Worm (Caenorhabditis elegans): Measurements from ENCODE around the gene C39B10.4.

Gene C39B10.4

ce11 chrX:10429203-10429602 is 15.6 kb upstream of the C39B10.4 start:
- TF ChIP-seq nhr-77 (tag; optimal IDR thresholded peaks at IDR 0.05): no peak
- TF ChIP-seq peb-1 (tag; optimal IDR thresholded peaks at IDR 0.05): no peak
- peak; percentile 1 for TF ChIP-seq nhr-129 (tag; optimal IDR thresholded peaks at IDR 0.05)
- peak; percentile 21 for TF ChIP-seq fos-1 (tag; optimal IDR thresholded peaks at IDR 0.05)
- peak; percentile 20 for TF ChIP-seq nhr-25 (tag; optimal IDR thresholded peaks at IDR 0.05)
- no peak for TF ChIP-seq ceh-16 (tag; optimal IDR thresholded peaks at IDR 0.05)
- TF ChIP-seq zag-1 (tag; optimal IDR thresholded peaks at IDR 0.05): no peak

ce11 chrX:10430866-10431265 is 13.9 kb upstream of the C39B10.4 start:
- TF ChIP-seq lin-13 (GFP tag; optimal IDR thresholded peaks at IDR 0.05): no peak
- no peak for TF ChIP-seq alr-1 (tag; optimal IDR thresholded peaks at IDR 0.05)
- peak; percentile 68 for TF ChIP-seq nhr-21 (tag; optimal IDR thresholded peaks at IDR 0.05)
- TF ChIP-seq ztf-1 (GFP tag; conservative IDR thresholded peaks at IDR 0.05): no peak
- peak; percentile 19 for TF ChIP-seq nhr-25 (tag; optimal IDR thresholded peaks at IDR 0.05)
- TF ChIP-seq C34F6.9 (tag; optimal IDR thresholded peaks at IDR 0.05): no peak
- TF ChIP-seq egl-27 (tag; optimal IDR thresholded peaks at IDR 0.05): no peak
- TF ChIP-seq blmp-1 (tag; optimal IDR thresholded peaks at IDR 0.05; ENCODE audit: insufficient read depth): peak; percentile 38
- TF ChIP-seq lsy-2 (tag; optimal IDR thresholded peaks at IDR 0.05): peak in 1 of 2 experiments; percentile 26
- no peak for TF ChIP-seq aly-2 (tag; optimal IDR thresholded peaks at IDR 0.05)
- peak; percentile 47 for TF ChIP-seq mab-5 (tag; optimal IDR thresholded peaks at IDR 0.05)
- TF ChIP-seq zag-1 (tag; optimal IDR thresholded peaks at IDR 0.05): no peak
- no peak for TF ChIP-seq mdl-1 (tag; optimal IDR thresholded peaks at IDR 0.05)
- TF ChIP-seq nhr-11 (tag; optimal IDR thresholded peaks at IDR 0.05): no peak
- TF ChIP-seq peb-1 (tag; optimal IDR thresholded peaks at IDR 0.05): no peak
- TF ChIP-seq Y55F3AM.14 (GFP tag; optimal IDR thresholded peaks at IDR 0.05): no peak
- no peak for TF ChIP-seq mbf-1 (tag; optimal IDR thresholded peaks at IDR 0.05)
- TF ChIP-seq ztf-4 (tag; optimal IDR thresholded peaks at IDR 0.05): no peak
- no peak for TF ChIP-seq ceh-16 (tag; optimal IDR thresholded peaks at IDR 0.05)
- no peak for TF ChIP-seq elt-1 (tag; optimal IDR thresholded peaks at IDR 0.05)
- no peak for TF ChIP-seq unc-62 (GFP tag; optimal IDR thresholded peaks at IDR 0.05)
- TF ChIP-seq gmeb-1 (tag; optimal IDR thresholded peaks at IDR 0.05): peak; percentile 7
- TF ChIP-seq snpc-4 (tag; optimal IDR thresholded peaks at IDR 0.05): no peak
- TF ChIP-seq nhr-10 (tag; optimal IDR thresholded peaks at IDR 0.05): no peak
- no peak for TF ChIP-seq F13H6.1 (tag; optimal IDR thresholded peaks at IDR 0.05)
- TF ChIP-seq crh-2 (tag; optimal IDR thresholded peaks at IDR 0.05): peak; percentile 2
- TF ChIP-seq nhr-237 (tag; optimal IDR thresholded peaks at IDR 0.05): no peak
- TF ChIP-seq sma-3 (GFP tag; optimal IDR thresholded peaks at IDR 0.05): peak; percentile 11
- peak; percentile 24 for TF ChIP-seq unc-55 (GFP tag; optimal IDR thresholded peaks at IDR 0.05)
- TF ChIP-seq ZK546.5 (tag; optimal IDR thresholded peaks at IDR 0.05): no peak
- TF ChIP-seq fos-1 (tag; optimal IDR thresholded peaks at IDR 0.05): peak; percentile 76
- no peak for TF ChIP-seq ztf-11 (tag; optimal IDR thresholded peaks at IDR 0.05)
- no peak for TF ChIP-seq elt-3 (tag; optimal IDR thresholded peaks at IDR 0.05)
- no peak for TF ChIP-seq R02D3.7 (tag; optimal IDR thresholded peaks at IDR 0.05)
- no peak for TF ChIP-seq ceh-82 (tag; optimal IDR thresholded peaks at IDR 0.05)
- no peak for TF ChIP-seq nhr-23 (tag; optimal IDR thresholded peaks at IDR 0.05)
- no peak for TF ChIP-seq ama-1 (optimal IDR thresholded peaks at IDR 0.05)
- no peak for TF ChIP-seq nhr-77 (tag; optimal IDR thresholded peaks at IDR 0.05)
- TF ChIP-seq nhr-12 (tag; optimal IDR thresholded peaks at IDR 0.05): no peak
- no peak for TF ChIP-seq nhr-129 (tag; optimal IDR thresholded peaks at IDR 0.05)
- TF ChIP-seq dmd-4 (tag; optimal IDR thresholded peaks at IDR 0.05): no peak
- TF ChIP-seq lin-39 (tag; optimal IDR thresholded peaks at IDR 0.05): no peak
- no peak for TF ChIP-seq nhr-6 (tag; optimal IDR thresholded peaks at IDR 0.05)
- TF ChIP-seq skn-1 (tag; optimal IDR thresholded peaks at IDR 0.05): no peak
- TF ChIP-seq unc-39 (tag; optimal IDR thresholded peaks at IDR 0.05): no peak
- TF ChIP-seq sma-9 (GFP tag; optimal IDR thresholded peaks at IDR 0.05): peak; percentile 58
- TF ChIP-seq sma-9 (tag; optimal IDR thresholded peaks at IDR 0.05): no peak
- peak; percentile 26 for TF ChIP-seq sem-4 (tag; optimal IDR thresholded peaks at IDR 0.05)
- TF ChIP-seq lin-11 (tag; optimal IDR thresholded peaks at IDR 0.05): no peak
